Fruit fly (Drosophila melanogaster) whole organism, pupa: ENCODE results near the gene CG15209.

Experiments
- EcR ChIP-seq: fragments of 200-800 bp; sonication (Bioruptor generic); optimal IDR thresholded peaks from 3 replicates; lab custom pipeline; 2019; ENCODE audit warnings: missing biosample characterization, missing genetic modification characterization, mild to moderate bottlenecking, moderate library complexity, missing genetic modification reagents
- fd96Ca ChIP-seq: fragments of 200-800 bp; sonication (Bioruptor generic); IDR thresholded peaks from 3 replicates; pipeline ENCODE4 v1.3.6; 2022; ENCODE audit warnings: missing biosample characterization, missing genetic modification characterization
- gl ChIP-seq: fragments of 200-800 bp; sonication (Bioruptor generic); optimal IDR thresholded peaks from 2 replicates; lab custom pipeline; 2018; ENCODE audit warnings: missing biosample characterization, mild to moderate bottlenecking, missing genetic modification characterization

DNA sequence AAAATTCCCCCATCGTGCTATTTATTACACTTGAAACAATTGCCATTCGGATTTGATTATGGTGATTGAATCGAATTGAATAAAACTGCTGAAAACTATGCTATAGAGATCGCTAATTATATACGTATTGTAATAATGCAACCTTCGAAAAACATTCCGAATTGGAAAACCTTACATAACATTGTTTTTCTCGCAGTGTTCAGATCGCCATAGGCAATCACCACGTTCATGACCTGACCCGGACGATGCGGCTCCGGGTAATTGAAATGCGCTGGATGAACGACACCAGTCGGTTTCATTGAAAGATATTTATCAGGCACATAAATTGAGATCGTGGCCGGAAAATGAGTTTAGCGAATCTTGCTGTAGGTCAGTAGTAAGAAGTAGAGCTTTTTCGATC, 40.8 kb downstream of the CG15209 start:
- TF ChIP-seq fd96Ca (GFP tag; lab: Robert Waterston, UW) (no peak), EcR (GFP tag; lab: Kevin White, UChicago) (no peak), gl (no peak)
